1 fruit fly cellular context compared by ENCODE assay signal in the genomic region with DNA sequence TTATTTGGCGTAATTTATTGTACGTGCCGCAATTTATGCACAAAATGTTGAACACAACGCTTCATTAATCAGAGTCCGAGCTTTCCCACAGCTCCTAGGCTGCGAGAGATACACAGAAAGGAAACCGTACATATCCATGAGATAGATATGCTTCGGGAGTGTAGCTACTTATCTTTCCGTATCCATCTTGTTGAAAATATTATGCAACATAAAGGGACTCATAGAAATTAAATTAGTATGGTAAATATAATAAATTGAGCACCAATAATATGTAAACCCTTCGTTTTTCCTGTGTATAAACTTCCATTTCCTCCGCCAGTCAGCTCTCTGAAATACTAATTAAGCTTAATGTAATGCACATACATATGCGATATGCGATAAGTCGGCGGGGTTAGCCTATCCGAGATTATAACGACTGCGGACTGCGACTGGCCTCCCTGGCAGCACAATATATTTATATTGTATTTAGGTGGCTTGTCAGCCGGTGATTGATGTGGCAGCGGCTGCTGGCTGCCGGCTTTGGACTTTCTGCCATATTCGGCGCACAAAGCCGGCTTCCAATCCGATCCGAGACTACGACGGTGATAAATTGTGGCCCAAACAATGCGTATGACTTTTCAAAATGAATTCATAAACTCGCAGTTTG.
TF ChIP-seq lines count a peak whose summit lies in the region.

No protein-coding gene starts in this region.

TF ChIP-seq in whole organism, embryonic, 481 proteins besides CTCF, POLR2A, EP300 and RAD21 (continued from another document):
- TF ChIP-seq inv (GFP tag; IDR thresholded peaks at IDR 0.05; lab: Robert Waterston, UW; ENCODE audit: partially characterized antibody) (no peak), mld (GFP tag; IDR thresholded peaks at IDR 0.05; lab: Robert Waterston, UW; ENCODE audit: partially characterized antibody) (no peak), gem (tag; optimal IDR thresholded peaks at IDR 0.05; lab: Kevin White, UChicago) (peak; percentile 13), h (optimal IDR thresholded peaks at IDR 0.05; lab: Kevin White, UChicago) (no peak), toy (GFP tag; IDR thresholded peaks at IDR 0.05; lab: Robert Waterston, UW) (no peak), Trl (optimal IDR thresholded peaks at IDR 0.05; lab: Kevin White, UChicago) (no peak), Trl (GFP tag; optimal IDR thresholded peaks at IDR 0.05; lab: Kevin White, UChicago) (no peak), D19A (tag; optimal IDR thresholded peaks at IDR 0.05; lab: Kevin White, UChicago) (no peak), CG8765 (GFP tag; IDR thresholded peaks at IDR 0.05; lab: Robert Waterston, UW) (no peak), CG30431 (GFP tag; optimal IDR thresholded peaks at IDR 0.05; lab: Kevin White, UChicago) (no peak), Meics (GFP tag; optimal IDR thresholded peaks at IDR 0.05; lab: Kevin White, UChicago) (no peak), ewg (GFP tag; optimal IDR thresholded peaks at IDR 0.05; lab: Kevin White, UChicago) (peak; percentile 5), CG3995 (GFP tag; optimal IDR thresholded peaks at IDR 0.05; lab: Kevin White, UChicago) (no peak), pros (GFP tag; optimal IDR thresholded peaks at IDR 0.05; lab: Kevin White, UChicago) (peak; percentile 34), wek (GFP tag; optimal IDR thresholded peaks at IDR 0.05; lab: Kevin White, UChicago) (no peak), CG10462 (GFP tag; optimal IDR thresholded peaks at IDR 0.05; lab: Kevin White, UChicago) (no peak), Taf1 (GFP tag; IDR thresholded peaks at IDR 0.05; lab: Robert Waterston, UW) (no peak), NfI (GFP tag; optimal IDR thresholded peaks at IDR 0.05; lab: Kevin White, UChicago) (no peak), Fer1 (GFP tag; optimal IDR thresholded peaks at IDR 0.05; lab: Kevin White, UChicago) (no peak), MESR4 (GFP tag; optimal IDR thresholded peaks at IDR 0.05; lab: Kevin White, UChicago) (no peak), Rfx (GFP tag; IDR thresholded peaks at IDR 0.05; lab: Robert Waterston, UW) (no peak), az2 (GFP tag; optimal IDR thresholded peaks at IDR 0.05; lab: Kevin White, UChicago) (no peak), sens (GFP tag; lab: Kevin White, UChicago) (peak; percentile 9), CG4820 (GFP tag; optimal IDR thresholded peaks at IDR 0.05; lab: Kevin White, UChicago) (no peak), Dad (GFP tag; optimal IDR thresholded peaks at IDR 0.05; lab: Kevin White, UChicago) (no peak), CG14710 (tag; optimal IDR thresholded peaks at IDR 0.05; lab: Kevin White, UChicago) (no peak), CG7745 (tag; optimal IDR thresholded peaks at IDR 0.05; lab: Kevin White, UChicago) (no peak), btn (GFP tag; optimal IDR thresholded peaks at IDR 0.05; lab: Kevin White, UChicago) (no peak), CG2712 (tag; optimal IDR thresholded peaks at IDR 0.05; lab: Kevin White, UChicago) (peak; percentile 14), Hr51 (GFP tag; optimal IDR thresholded peaks at IDR 0.05; lab: Kevin White, UChicago) (no peak), Hey (tag; optimal IDR thresholded peaks at IDR 0.05; lab: Kevin White, UChicago) (no peak), nmo (GFP tag; optimal IDR thresholded peaks at IDR 0.05; lab: Kevin White, UChicago) (no peak), Ets97D (GFP tag; optimal IDR thresholded peaks at IDR 0.05; lab: Kevin White, UChicago) (no peak), Med (GFP tag; lab: Kevin White, UChicago) (peak; percentile 52), D (optimal IDR thresholded peaks at IDR 0.05; lab: Kevin White, UChicago) (no peak), D (GFP tag; optimal IDR thresholded peaks at IDR 0.05; lab: Kevin White, UChicago) (no peak), CG13894 (tag; optimal IDR thresholded peaks at IDR 0.05; lab: Kevin White, UChicago) (peak; percentile 69), CG5245 (GFP tag; optimal IDR thresholded peaks at IDR 0.05; lab: Kevin White, UChicago) (no peak), onecut (GFP tag; IDR thresholded peaks at IDR 0.05; lab: Robert Waterston, UW) (no peak), CG12104 (GFP tag; optimal IDR thresholded peaks at IDR 0.05; lab: Kevin White, UChicago) (no peak), sc (optimal IDR thresholded peaks at IDR 0.05; lab: Kevin White, UChicago) (no peak), sc (GFP tag; optimal IDR thresholded peaks at IDR 0.05; lab: Kevin White, UChicago) (no peak), MBD-R2 (GFP tag; IDR thresholded peaks at IDR 0.05; lab: Robert Waterston, UW) (no peak), CG3847 (GFP tag; IDR thresholded peaks at IDR 0.05; lab: Robert Waterston, UW) (no peak), CG1603 (tag; optimal IDR thresholded peaks at IDR 0.05; lab: Kevin White, UChicago) (no peak), vvl (GFP tag; IDR thresholded peaks at IDR 0.05; lab: Robert Waterston, UW) (no peak), pan (optimal IDR thresholded peaks at IDR 0.05; lab: Kevin White, UChicago) (no peak), pan (GFP tag; optimal IDR thresholded peaks at IDR 0.05 in 1 of 2, IDR thresholded peaks at IDR 0.05 in 1 of 2) (no peak), kah (GFP tag; optimal IDR thresholded peaks at IDR 0.05; lab: Kevin White, UChicago) (no peak), Poxn (GFP tag; IDR thresholded peaks at IDR 0.05; lab: Robert Waterston, UW) (no peak), amos (GFP tag; IDR thresholded peaks at IDR 0.05; lab: Robert Waterston, UW; ENCODE audit: partially characterized antibody) (no peak), tx (GFP tag; optimal IDR thresholded peaks at IDR 0.05; lab: Kevin White, UChicago) (no peak), wdn (GFP tag; IDR thresholded peaks at IDR 0.05; lab: Robert Waterston, UW) (no peak), CG11696 (GFP tag; IDR thresholded peaks at IDR 0.05; lab: Robert Waterston, UW) (no peak), CG9437 (GFP tag; optimal IDR thresholded peaks at IDR 0.05; lab: Kevin White, UChicago) (no peak), CG7963 (GFP tag; IDR thresholded peaks at IDR 0.05; lab: Robert Waterston, UW; ENCODE audit: partially characterized antibody) (no peak), Sry-β (GFP tag; optimal IDR thresholded peaks at IDR 0.05; lab: Kevin White, UChicago) (no peak), corto (GFP tag; optimal IDR thresholded peaks at IDR 0.05; lab: Kevin White, UChicago) (no peak), CG11085 (GFP tag; IDR thresholded peaks at IDR 0.05; lab: Robert Waterston, UW) (no peak), sna (GFP tag; IDR thresholded peaks at IDR 0.05; lab: Robert Waterston, UW; ENCODE audit: partially characterized antibody) (no peak), CG9727 (GFP tag; optimal IDR thresholded peaks at IDR 0.05; lab: Kevin White, UChicago) (no peak), CG2199 (GFP tag; IDR thresholded peaks at IDR 0.05; lab: Robert Waterston, UW) (no peak), tgo (GFP tag; IDR thresholded peaks at IDR 0.05; lab: Robert Waterston, UW) (no peak), CG15514 (GFP tag; optimal IDR thresholded peaks at IDR 0.05; lab: Kevin White, UChicago) (no peak), abd-A (tag; optimal IDR thresholded peaks at IDR 0.05; lab: Kevin White, UChicago) (no peak), CG10209 (GFP tag; optimal IDR thresholded peaks at IDR 0.05; lab: Kevin White, UChicago) (no peak), Elba2 (GFP tag; optimal IDR thresholded peaks at IDR 0.05; lab: Kevin White, UChicago) (no peak), NC2α (GFP tag; optimal IDR thresholded peaks at IDR 0.05; lab: Kevin White, UChicago) (no peak), CG6683 (GFP tag; optimal IDR thresholded peaks at IDR 0.05; lab: Kevin White, UChicago) (no peak), dimm (GFP tag; IDR thresholded peaks at IDR 0.05; lab: Robert Waterston, UW) (no peak), CG7556 (GFP tag; optimal IDR thresholded peaks at IDR 0.05; lab: Kevin White, UChicago) (no peak), CG17568 (GFP tag; optimal IDR thresholded peaks at IDR 0.05; lab: Kevin White, UChicago) (no peak), NFAT (GFP tag; IDR thresholded peaks at IDR 0.05; lab: Robert Waterston, UW) (no peak), zfh2 (GFP tag; optimal IDR thresholded peaks at IDR 0.05; lab: Kevin White, UChicago) (no peak), CG18599 (GFP tag; optimal IDR thresholded peaks at IDR 0.05; lab: Kevin White, UChicago) (no peak), CG11247 (GFP tag; IDR thresholded peaks at IDR 0.05; lab: Robert Waterston, UW) (no peak), row (GFP tag; IDR thresholded peaks at IDR 0.05; lab: Robert Waterston, UW) (0 out of 3 replicates have a peak, but pooled peaks have one; percentile 7), CG12071 (GFP tag; optimal IDR thresholded peaks at IDR 0.05; lab: Kevin White, UChicago) (no peak), CG4360 (GFP tag; IDR thresholded peaks at IDR 0.05; lab: Robert Waterston, UW) (no peak), GATAe (GFP tag; conservative IDR thresholded peaks at IDR 0.05; lab: Robert Waterston, UW) (no peak), klu (GFP tag; IDR thresholded peaks at IDR 0.05; lab: Robert Waterston, UW) (no peak), CG9609 (GFP tag; optimal IDR thresholded peaks at IDR 0.05; lab: Kevin White, UChicago) (no peak), CG18476 (GFP tag; optimal IDR thresholded peaks at IDR 0.05; lab: Kevin White, UChicago) (no peak), CG6765 (GFP tag; optimal IDR thresholded peaks at IDR 0.05; lab: Kevin White, UChicago) (no peak), odd (GFP tag; optimal IDR thresholded peaks at IDR 0.05; lab: Kevin White, UChicago) (peak; percentile 3), Nf-YA (GFP tag; IDR thresholded peaks at IDR 0.05; lab: Robert Waterston, UW) (no peak), lab (GFP tag; optimal IDR thresholded peaks at IDR 0.05; lab: Kevin White, UChicago) (peak; percentile 28)
